Worm (Caenorhabditis elegans) whole organism, L3 larva: ENCODE data around the gene T19C3.3.

Experiments
- lin-15B ChIP-seq: fragments of 150-350 bp; optimal IDR thresholded peaks from 2 replicates; lab custom pipeline; 2014; ENCODE audit warnings: missing biosample characterization, missing genetic modification characterization
- nfya-1 ChIP-seq: sonication (generic microtip); optimal IDR thresholded peaks from 2 replicates; lab custom pipeline; 2017; ENCODE audit warnings: missing genetic modification characterization, mild to moderate bottlenecking, missing compliant biosample characterization, antibody characterized with exemption, moderate library complexity; ENCODE audit not compliant: insufficient read depth
- nhr-12 ChIP-seq: fragments of 150-350 bp; optimal IDR thresholded peaks from 2 replicates; lab custom pipeline; 2014; ENCODE audit warnings: missing biosample characterization, missing genetic modification characterization
- nhr-25 ChIP-seq: sonication (generic microtip); optimal IDR thresholded peaks from 2 replicates; lab custom pipeline; 2017; ENCODE audit warnings: missing biosample characterization, missing genetic modification characterization
- nhr-28 ChIP-seq: fragments of 150-350 bp; optimal IDR thresholded peaks from 2 replicates; lab custom pipeline; 2014; ENCODE audit warnings: missing biosample characterization, missing genetic modification characterization
- nhr-76 ChIP-seq: fragments of 150-350 bp; sonication (generic microtip); optimal IDR thresholded peaks from 5 replicates; lab custom pipeline; 2014; ENCODE audit warnings: missing biosample characterization, missing genetic modification characterization
- pha-4 ChIP-seq: fragments of 150-350 bp; optimal IDR thresholded peaks from 2 replicates; lab custom pipeline; 2014; ENCODE audit warnings: missing biosample characterization, missing genetic modification reagents, missing genetic modification characterization
- unc-39 ChIP-seq: sonication (generic microtip); optimal IDR thresholded peaks from 4 replicates; lab custom pipeline; 2017; ENCODE audit warnings: missing biosample characterization, missing genetic modification characterization

ce11 chrIII:634618-635017, 20.3 kb upstream of the T19C3.3 start, which contains the start of gene fem-2:
- TF ChIP-seq nhr-12 (tag; lab: Kevin White, UChicago) (no peak), nfya-1 (tag; lab: Kevin White, UChicago) (peak; percentile 41), nhr-76 (tag; lab: Kevin White, UChicago) (no peak), pha-4 (peak; percentile 46), nhr-28 (tag; lab: Kevin White, UChicago) (no peak), nhr-25 (no peak), unc-39 (tag; lab: Kevin White, UChicago) (no peak), lin-15B (tag; lab: Kevin White, UChicago) (peak; percentile 22)
